Worm (Caenorhabditis elegans) whole organism, early embryonic: ENCODE measurements around the gene nfya-1.
"Not testable (repeated sequence)": the region's sequence is repeated elsewhere in the genome, so short reads cannot be mapped to it uniquely, and the experiment has no call there.

ENCODE experiments used
- B0310.2 ChIP-seq: sonication (generic microtip); optimal IDR thresholded peaks from 2 replicates; lab custom pipeline; 2016; ENCODE audit warnings: mild to moderate bottlenecking, missing genetic modification characterization, missing compliant biosample characterization
- F13C5.2 ChIP-seq: sonication (generic microtip); optimal IDR thresholded peaks from 2 replicates; lab custom pipeline; 2017; ENCODE audit warnings: mild to moderate bottlenecking, missing genetic modification characterization, inconsistent platforms, missing compliant biosample characterization
- aly-1 ChIP-seq: sonication (generic microtip); optimal IDR thresholded peaks from 2 replicates; lab custom pipeline; 2016; ENCODE audit warnings: missing genetic modification characterization, missing compliant biosample characterization
- ama-1 ChIP-seq: fragments of 150-350 bp; optimal IDR thresholded peaks from 2 replicates; lab custom pipeline; 2014
- ceh-13 ChIP-seq: fragments of 200-800 bp; sonication (Bioruptor generic); optimal IDR thresholded peaks from 2 replicates; lab custom pipeline; 2018; ENCODE audit warnings: mild to moderate bottlenecking, missing genetic modification characterization, missing compliant biosample characterization
- ceh-36 ChIP-seq: sonication (generic microtip); optimal IDR thresholded peaks from 2 replicates; lab custom pipeline; 2016; ENCODE audit warnings: missing genetic modification characterization, inconsistent platforms, missing compliant biosample characterization
- ets-7 ChIP-seq: sonication (generic microtip); optimal IDR thresholded peaks from 2 replicates; lab custom pipeline; 2016; ENCODE audit warnings: missing genotype, missing genetic modification characterization, missing compliant biosample characterization
- flt-1 ChIP-seq: fragments of 200-800 bp; sonication (Bioruptor generic); IDR thresholded peaks from 2 replicates; pipeline ENCODE4 v1.3.6; 2022; ENCODE audit warnings: missing genetic modification characterization, missing compliant biosample characterization
- hmbx-1 ChIP-seq: sonication (generic microtip); optimal IDR thresholded peaks from 2 replicates; lab custom pipeline; 2016; ENCODE audit warnings: mild to moderate bottlenecking, missing genetic modification characterization, missing compliant biosample characterization
- hmg-4 ChIP-seq: fragments of 200-800 bp; sonication (Bioruptor generic); optimal IDR thresholded peaks from 2 replicates; lab custom pipeline; 2018; ENCODE audit warnings: mild to moderate bottlenecking, missing genetic modification characterization, missing compliant biosample characterization
- hnd-1 ChIP-seq: sonication (generic microtip); optimal IDR thresholded peaks from 2 replicates; lab custom pipeline; 2016; ENCODE audit warnings: missing genetic modification characterization, missing compliant biosample characterization
- pes-1 ChIP-seq: fragments of 200-800 bp; sonication (Bioruptor generic); IDR thresholded peaks from 2 replicates; pipeline ENCODE4 v1.3.6; 2022; ENCODE audit warnings: missing genetic modification reagents, missing genetic modification characterization, missing compliant biosample characterization
- scrt-1 ChIP-seq: fragments of 200-800 bp; sonication (Bioruptor generic); IDR thresholded peaks from 2 replicates; pipeline ENCODE4 v1.3.6; 2022; ENCODE audit warnings: missing genetic modification characterization, missing compliant biosample characterization
- sea-1 ChIP-seq: fragments of 200-800 bp; sonication (Bioruptor generic); conservative IDR thresholded peaks from 2 replicates; pipeline ENCODE4 v1.3.6; 2022; ENCODE audit warnings: missing genetic modification characterization, missing compliant biosample characterization
- tbx-11 ChIP-seq: fragments of 200-800 bp; sonication (Bioruptor generic); IDR thresholded peaks from 2 replicates; pipeline ENCODE4 v1.3.6; 2022; ENCODE audit warnings: missing genetic modification characterization, missing compliant biosample characterization
- tbx-37 ChIP-seq: fragments of 200-800 bp; sonication (Bioruptor generic); conservative IDR thresholded peaks from 2 replicates; pipeline ENCODE4 v1.3.6; 2022; ENCODE audit warnings: missing genetic modification reagents, missing genetic modification characterization, missing compliant biosample characterization
- tra-4 ChIP-seq: sonication (generic microtip); optimal IDR thresholded peaks from 2 replicates; lab custom pipeline; 2017; ENCODE audit warnings: missing genetic modification characterization, missing compliant biosample characterization

nfya-1 gene

DNA sequence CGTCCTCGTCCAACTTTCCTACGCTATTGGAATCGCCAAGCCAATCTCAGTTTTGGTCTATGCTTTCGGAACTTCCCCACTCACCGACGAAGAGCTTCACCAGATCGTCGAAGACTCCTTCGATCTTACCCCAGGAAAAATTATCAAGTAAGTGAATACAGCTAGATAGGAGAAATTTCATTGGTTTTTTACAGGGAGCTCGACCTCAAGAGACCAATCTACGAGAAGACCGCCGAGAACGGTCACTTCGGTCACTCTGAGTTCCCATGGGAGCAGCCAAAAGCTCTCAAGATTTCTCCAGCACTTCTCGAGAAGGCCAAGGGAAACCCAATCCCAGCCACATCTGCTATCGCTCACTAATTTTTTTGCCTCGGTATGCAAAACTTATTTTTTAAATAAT, 20.4 kb upstream of the nfya-1 start:
- TF ChIP-seq ets-7 (tag; lab: Kevin White, UChicago) (no peak), hnd-1 (tag; lab: Kevin White, UChicago) (no peak), aly-1 (tag; lab: Kevin White, UChicago) (no peak), ceh-13 (no peak), flt-1 (GFP tag; lab: Robert Waterston, UW) (no peak), pes-1 (GFP tag; lab: Robert Waterston, UW) (no peak), ama-1 (no peak)

DNA sequence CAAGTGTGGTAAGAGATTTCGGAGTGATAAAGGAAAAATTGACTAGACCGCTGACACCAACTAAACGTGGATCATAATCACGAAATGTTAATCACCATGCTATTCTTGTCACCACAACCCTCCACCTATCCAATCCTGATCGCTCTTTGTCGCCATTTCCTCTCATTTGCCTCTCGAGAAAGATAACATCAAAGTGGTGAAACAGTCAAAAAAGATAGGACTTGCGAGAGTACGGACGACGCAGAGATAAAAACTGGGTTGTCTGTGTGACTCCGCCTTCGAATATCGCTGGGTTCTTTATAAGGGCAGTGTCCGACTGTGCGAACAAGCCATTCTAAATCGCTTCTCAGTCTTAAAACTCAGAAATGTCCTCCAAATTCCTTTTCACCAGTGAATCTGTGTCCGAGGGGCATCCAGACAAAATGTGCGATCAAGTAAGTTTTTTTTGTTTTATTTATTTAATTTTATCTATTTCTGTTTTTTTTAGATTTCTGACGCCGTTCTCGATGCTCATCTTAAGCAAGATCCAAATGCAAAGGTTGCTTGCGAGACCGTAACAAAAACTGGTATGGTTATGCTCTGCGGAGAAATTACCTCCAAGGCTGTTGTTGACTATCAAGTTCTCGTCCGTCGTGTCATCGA, 19.1 kb upstream of the nfya-1 start, which contains the start of gene sams-1:
Gene sams-1, plus strand, starts transcription at position 300 of the 642 bp plus-strand sequence.
- no peak for TF ChIP-seq B0310.2
- no peak for TF ChIP-seq sea-1 (GFP tag; lab: Robert Waterston, UW)

DNA sequence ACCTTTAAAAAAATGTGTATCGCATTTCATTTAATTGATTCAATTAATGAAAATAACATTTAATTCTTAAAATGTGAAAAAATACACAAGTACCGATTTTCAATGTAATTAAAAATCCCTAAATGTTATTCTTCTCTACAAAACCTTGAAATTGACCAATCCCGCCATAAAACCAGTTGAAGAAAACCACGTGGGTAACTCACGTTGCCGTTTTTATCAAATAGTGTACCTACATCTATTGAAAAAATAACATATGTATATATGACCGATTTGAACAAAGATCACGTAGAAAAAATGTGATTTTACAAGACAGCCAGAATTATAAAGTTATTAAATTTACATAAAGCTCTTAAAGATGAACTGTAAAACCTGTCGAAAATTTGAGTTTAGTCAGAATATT, 18.5 kb upstream of the nfya-1 start:
- no peak for TF ChIP-seq F13C5.2 (tag; lab: Kevin White, UChicago)
- no peak for TF ChIP-seq hmbx-1 (tag; lab: Kevin White, UChicago)
- no peak for TF ChIP-seq ceh-13
- no peak for TF ChIP-seq hmg-4
- TF ChIP-seq flt-1 (GFP tag; lab: Robert Waterston, UW): no peak
- no peak for TF ChIP-seq tbx-37 (GFP tag; lab: Robert Waterston, UW)
- TF ChIP-seq ama-1: no peak
- TF ChIP-seq ceh-36 (tag; lab: Kevin White, UChicago): no peak
- no peak for TF ChIP-seq B0310.2
- TF ChIP-seq tbx-11 (GFP tag; lab: Robert Waterston, UW): no peak

DNA sequence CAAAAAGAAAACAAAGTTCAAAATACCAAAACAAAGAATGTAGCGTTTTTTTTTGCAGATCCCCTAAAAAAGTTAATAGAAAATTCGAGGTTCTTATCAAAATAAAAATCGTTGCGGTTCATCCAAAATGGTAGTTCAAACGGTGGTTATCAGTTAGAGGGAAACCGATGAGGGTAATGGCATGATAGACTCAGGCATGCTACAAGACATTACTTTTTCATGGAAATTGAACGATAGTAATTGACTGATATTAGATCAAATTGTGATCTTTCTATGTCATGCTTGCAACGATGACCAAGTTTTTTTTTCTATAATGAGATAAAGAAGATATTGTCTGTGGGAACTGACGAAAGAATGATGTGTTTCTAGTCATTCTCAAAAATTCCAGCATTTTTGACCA, 17.9 kb upstream of the nfya-1 start:
- TF ChIP-seq tbx-11 (GFP tag; lab: Robert Waterston, UW) (no peak), scrt-1 (GFP tag; lab: Robert Waterston, UW) (no peak), tra-4 (tag; lab: Kevin White, UChicago) (no peak), sea-1 (GFP tag; lab: Robert Waterston, UW) (no peak), hnd-1 (tag; lab: Kevin White, UChicago) (no peak), ets-7 (tag; lab: Kevin White, UChicago) (no peak), tbx-37 (GFP tag; lab: Robert Waterston, UW) (no peak), ceh-36 (tag; lab: Kevin White, UChicago) (no peak), F13C5.2 (tag; lab: Kevin White, UChicago) (no peak), ceh-13 (no peak), aly-1 (tag; lab: Kevin White, UChicago) (no peak), ama-1 (no peak), flt-1 (GFP tag; lab: Robert Waterston, UW) (no peak), pes-1 (GFP tag; lab: Robert Waterston, UW) (no peak), hmg-4 (no peak), B0310.2 (no peak), hmbx-1 (tag; lab: Kevin White, UChicago) (no peak)

DNA sequence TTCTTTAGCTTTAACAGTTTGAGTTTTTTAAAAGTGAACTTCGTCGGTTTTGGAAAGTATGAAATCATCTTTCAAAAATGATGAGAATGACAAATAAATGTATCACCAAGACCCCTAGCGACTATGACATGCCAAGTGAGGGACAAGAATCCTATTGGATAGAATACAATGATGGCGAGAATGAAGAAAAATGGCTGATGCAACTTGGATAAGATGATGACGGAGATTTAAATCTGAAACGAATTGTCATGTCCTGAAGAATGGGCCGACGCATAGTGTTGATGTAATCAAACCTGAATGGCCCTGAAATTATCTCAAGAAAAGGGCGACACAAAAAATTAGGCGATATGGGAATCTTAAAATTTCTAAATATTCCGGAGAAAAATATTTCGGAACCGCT, 17.0 kb upstream of the nfya-1 start:
- TF ChIP-seq aly-1 (tag; lab: Kevin White, UChicago) (no peak), pes-1 (GFP tag; lab: Robert Waterston, UW) (no peak), hmbx-1 (tag; lab: Kevin White, UChicago) (no peak), F13C5.2 (tag; lab: Kevin White, UChicago) (no peak), tbx-37 (GFP tag; lab: Robert Waterston, UW) (no peak), B0310.2 (no peak), tra-4 (tag; lab: Kevin White, UChicago) (no peak), ceh-36 (tag; lab: Kevin White, UChicago) (no peak)

DNA sequence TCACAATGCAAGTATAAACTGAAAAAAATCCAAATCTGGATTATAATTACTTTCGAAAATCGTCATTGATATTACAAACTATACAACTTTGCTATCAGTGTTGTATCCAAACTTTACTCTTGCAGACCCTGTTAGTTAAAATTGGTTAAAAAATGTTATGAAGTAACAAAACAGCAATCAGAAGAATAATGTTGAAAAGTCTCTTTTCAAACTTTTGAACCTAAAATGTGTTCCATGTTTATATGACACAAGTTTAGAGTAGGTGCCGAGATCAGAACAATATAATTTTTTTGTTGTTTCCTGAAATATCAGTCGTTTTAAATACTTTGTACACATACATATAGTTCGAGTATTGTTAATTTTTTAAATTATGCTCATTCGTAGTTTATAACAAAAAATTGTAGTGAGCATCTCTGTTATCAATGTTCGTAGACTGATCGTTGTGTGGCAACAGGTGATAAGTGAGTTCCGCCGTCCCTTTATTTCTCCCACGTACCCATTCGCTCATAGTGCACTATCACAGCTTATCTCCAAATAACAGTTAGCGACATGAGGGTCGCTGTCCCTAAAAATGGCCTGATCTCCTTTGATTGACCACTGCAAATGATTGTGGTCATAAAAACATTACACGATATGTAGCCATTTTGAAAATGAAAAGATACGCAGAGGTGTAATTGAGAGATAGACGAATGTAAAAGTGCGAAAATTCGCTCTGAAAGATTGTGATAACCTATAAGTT, 15.6 kb upstream of the nfya-1 start:
- TF ChIP-seq flt-1 (GFP tag; lab: Robert Waterston, UW): no peak
- TF ChIP-seq tra-4 (tag; lab: Kevin White, UChicago): no peak
- TF ChIP-seq tbx-11 (GFP tag; lab: Robert Waterston, UW): no peak
- no peak for TF ChIP-seq hmg-4
- TF ChIP-seq aly-1 (tag; lab: Kevin White, UChicago): no peak
- TF ChIP-seq sea-1 (GFP tag; lab: Robert Waterston, UW): no peak

DNA sequence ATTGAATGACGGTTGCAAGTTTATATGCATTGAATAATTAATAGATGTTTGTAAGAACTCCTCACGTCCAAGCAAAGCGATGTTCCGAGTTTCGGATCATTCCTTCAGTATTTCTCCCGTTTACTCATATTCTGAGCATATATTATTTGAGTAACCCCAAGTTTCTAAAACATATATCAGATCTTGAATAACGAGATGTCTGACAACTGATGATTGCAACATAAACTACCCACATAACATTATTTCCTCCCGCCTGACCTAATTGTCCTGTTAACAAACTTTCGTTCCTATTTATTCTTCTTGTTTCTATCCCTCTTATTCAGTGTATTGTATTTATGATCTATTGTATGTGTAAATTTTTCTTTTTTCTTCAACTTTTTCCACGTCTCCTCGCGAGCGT, 14.5 kb upstream of the nfya-1 start, which contains the start of gene C49F5.13:
Gene C49F5.13, plus strand, starts transcription at position 301 of the 400 bp plus-strand sequence.
- not testable (repeated sequence) for TF ChIP-seq tbx-37 (GFP tag; lab: Robert Waterston, UW); aly-1 (tag; lab: Kevin White, UChicago); ets-7 (tag; lab: Kevin White, UChicago)

DNA sequence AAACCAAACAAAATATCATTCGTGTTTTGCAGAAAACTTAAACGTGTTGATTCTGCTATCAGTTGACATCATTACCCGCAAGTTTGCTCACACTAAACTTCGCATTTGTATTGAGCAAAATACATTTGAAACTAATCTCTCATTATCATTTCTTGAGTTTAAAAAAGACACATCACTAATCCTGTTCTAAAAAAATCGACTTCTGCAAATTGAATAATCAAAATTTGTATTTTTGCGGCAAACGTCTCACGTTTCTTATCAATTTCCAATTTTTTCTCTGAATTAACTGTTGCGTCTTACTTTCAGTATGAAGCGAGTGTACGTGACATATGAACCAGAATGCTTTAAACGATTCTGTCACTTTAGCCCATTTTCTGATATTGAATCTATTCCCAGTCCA, 13.2 kb upstream of the nfya-1 start, which contains the start of gene C49F5.8:
Gene C49F5.8, plus strand, starts transcription at position 301 of the 400 bp plus-strand sequence.
- TF ChIP-seq tra-4 (tag; lab: Kevin White, UChicago) (no peak), flt-1 (GFP tag; lab: Robert Waterston, UW) (no peak), tbx-11 (GFP tag; lab: Robert Waterston, UW) (no peak), scrt-1 (GFP tag; lab: Robert Waterston, UW) (no peak), ceh-36 (tag; lab: Kevin White, UChicago) (no peak), sea-1 (GFP tag; lab: Robert Waterston, UW) (no peak), hmg-4 (no peak), pes-1 (GFP tag; lab: Robert Waterston, UW) (no peak), hnd-1 (tag; lab: Kevin White, UChicago) (no peak)
